Worm (Caenorhabditis elegans) whole organism, mixed stage, embryonic: ENCODE results near the gene srh-95.

ENCODE experiments used
- blmp-1 ChIP-seq: fragments of 150-350 bp; optimal IDR thresholded peaks from 2 replicates; lab custom pipeline; 2014; ENCODE audit warnings: missing biosample characterization, missing genetic modification characterization
- elt-3 ChIP-seq: fragments of 150-350 bp; optimal IDR thresholded peaks from 2 replicates; lab custom pipeline; 2014; ENCODE audit warnings: missing biosample characterization, missing genetic modification characterization
- lin-13 ChIP-seq: fragments of 150-350 bp; optimal IDR thresholded peaks from 2 replicates; lab custom pipeline; 2014; ENCODE audit warnings: missing biosample characterization, missing genetic modification characterization
- mab-5 ChIP-seq: fragments of 150-350 bp; optimal IDR thresholded peaks from 2 replicates; lab custom pipeline; 2014; ENCODE audit warnings: missing biosample characterization, missing genetic modification characterization
- nhr-28 ChIP-seq: fragments of 150-350 bp; optimal IDR thresholded peaks from 2 replicates; lab custom pipeline; 2014; ENCODE audit warnings: missing biosample characterization, missing genetic modification characterization
- nhr-76 ChIP-seq: sonication (generic microtip); optimal IDR thresholded peaks from 2 replicates; lab custom pipeline; 2017; ENCODE audit warnings: missing biosample characterization, missing genetic modification characterization
- snpc-4 ChIP-seq: fragments of 150-350 bp; optimal IDR thresholded peaks from 2 replicates; lab custom pipeline; 2014; ENCODE audit warnings: missing biosample characterization, missing genetic modification characterization
- sptf-1 ChIP-seq: sonication (generic microtip); optimal IDR thresholded peaks from 2 replicates; lab custom pipeline; 2017; ENCODE audit warnings: mild to moderate bottlenecking, missing genetic modification characterization, moderate library complexity, missing compliant biosample characterization
- unc-39 ChIP-seq: fragments of 150-350 bp; optimal IDR thresholded peaks from 2 replicates; lab custom pipeline; 2014; ENCODE audit warnings: missing biosample characterization, missing genetic modification characterization
- unc-62 ChIP-seq: fragments of 150-350 bp; optimal IDR thresholded peaks from 2 replicates; lab custom pipeline; 2014; ENCODE audit warnings: missing biosample characterization, missing genetic modification reagents, missing genetic modification characterization
- ztf-11 ChIP-seq: fragments of 150-350 bp; optimal IDR thresholded peaks from 2 replicates; lab custom pipeline; 2014; ENCODE audit warnings: missing biosample characterization, missing genetic modification characterization

- TF ChIP-seq lin-13 (tag; lab: Kevin White, UChicago) (no peak), ztf-11 (tag; lab: Kevin White, UChicago) (no peak), unc-62 (GFP tag; lab: Kevin White, UChicago) (no peak), nhr-28 (tag; lab: Kevin White, UChicago) (no peak), elt-3 (tag; lab: Kevin White, UChicago) (no peak), sptf-1 (tag; lab: Kevin White, UChicago) (no peak), mab-5 (tag; lab: Kevin White, UChicago) (no peak), nhr-76 (tag; lab: Kevin White, UChicago) (no peak), unc-39 (no peak), blmp-1 (tag; lab: Kevin White, UChicago) (no peak), snpc-4 (tag; lab: Kevin White, UChicago) (no peak)
Observed at ce11 chrV:16258142-16258541, 11.5 kb downstream of the srh-95 start, which contains the start of gene nhr-218.
